ENCODE assay signal across 4 fruit fly cellular contexts in the genomic region with DNA sequence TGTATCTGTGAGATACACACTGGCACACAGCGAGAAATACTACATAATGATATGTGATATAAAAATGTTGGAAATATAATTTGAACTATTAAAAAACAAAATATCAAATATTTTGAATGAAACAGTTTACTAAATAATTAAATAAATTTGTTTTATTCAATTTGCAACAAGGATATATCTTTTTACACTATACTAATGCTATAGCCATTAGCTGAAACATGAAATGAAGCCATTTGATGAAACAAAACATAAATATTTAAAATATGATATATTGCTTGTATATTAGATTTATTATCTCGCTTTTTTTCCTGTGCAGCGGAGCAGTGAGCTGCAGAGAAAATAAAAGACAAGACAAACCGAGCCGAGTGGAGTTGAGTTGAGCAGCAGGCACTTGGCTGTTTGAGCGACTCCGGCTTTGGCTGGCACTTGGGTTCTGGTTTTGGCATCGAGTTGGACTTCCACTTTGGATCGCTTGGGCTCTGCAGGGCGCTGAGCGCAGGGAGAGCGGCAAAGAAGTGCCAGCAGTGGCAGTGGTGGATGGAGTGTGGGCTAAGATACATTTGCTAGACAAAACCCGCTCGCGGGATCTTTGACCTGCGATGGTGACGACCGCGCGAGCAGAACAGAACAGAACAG.
A peak's percentile ranks its signal among the peaks of the same experiment; 100 is the strongest.
TF ChIP-seq lines count a peak whose summit lies in the region.

No protein-coding gene starts in this region.

- no peak for TF ChIP-seq CTCF in whole organism, embryonic (GFP tag; optimal IDR thresholded peaks at IDR 0.05; lab: Kevin White, UChicago)

TF ChIP-seq in whole organism, embryonic, 481 proteins besides CTCF, POLR2A, EP300 and RAD21 (continues in another document):
- no peak for TF ChIP-seq CG16813 (GFP tag; IDR thresholded peaks at IDR 0.05; lab: Robert Waterston, UW; ENCODE audit: partially characterized antibody)
- no peak for TF ChIP-seq unc-4 (GFP tag; IDR thresholded peaks at IDR 0.05; lab: Robert Waterston, UW; ENCODE audit: partially characterized antibody)
- TF ChIP-seq caup (GFP tag; optimal IDR thresholded peaks at IDR 0.05; lab: Kevin White, UChicago; ENCODE audit: severe bottlenecking): peak; percentile 53
- TF ChIP-seq CG5953 (GFP tag; IDR thresholded peaks at IDR 0.05; lab: Robert Waterston, UW): no peak
- peak in 1 of 2 experiments; percentile 18 for TF ChIP-seq crp (GFP tag; optimal IDR thresholded peaks at IDR 0.05; lab: Kevin White, UChicago)
- no peak for TF ChIP-seq disco-r (GFP tag; optimal IDR thresholded peaks at IDR 0.05; lab: Kevin White, UChicago)
- no peak for TF ChIP-seq Bteb2 (GFP tag; optimal IDR thresholded peaks at IDR 0.05; lab: Kevin White, UChicago)
- TF ChIP-seq Meics (GFP tag; optimal IDR thresholded peaks at IDR 0.05; lab: Kevin White, UChicago): peak; percentile 82
- no peak for TF ChIP-seq sc (optimal IDR thresholded peaks at IDR 0.05; lab: Kevin White, UChicago)
- TF ChIP-seq sc (GFP tag; optimal IDR thresholded peaks at IDR 0.05; lab: Kevin White, UChicago): peak; percentile 48
- peak; percentile 77 for TF ChIP-seq nom (GFP tag; optimal IDR thresholded peaks at IDR 0.05; lab: Kevin White, UChicago)
- TF ChIP-seq Gsc (GFP tag; IDR thresholded peaks at IDR 0.05; lab: Robert Waterston, UW): no peak
- peak in 1 of 3 experiments; percentile 38 for TF ChIP-seq Stat92E (GFP tag; optimal IDR thresholded peaks at IDR 0.05; lab: Kevin White, UChicago)
- TF ChIP-seq CG10959 (GFP tag; IDR thresholded peaks at IDR 0.05; lab: Robert Waterston, UW): no peak
- TF ChIP-seq shn (GFP tag; optimal IDR thresholded peaks at IDR 0.05; lab: Kevin White, UChicago): no peak
- TF ChIP-seq BEAF-32 (GFP tag; optimal IDR thresholded peaks at IDR 0.05; lab: Kevin White, UChicago): no peak
- no peak for TF ChIP-seq stwl (tag; optimal IDR thresholded peaks at IDR 0.05; lab: Kevin White, UChicago)
- TF ChIP-seq toy (GFP tag; IDR thresholded peaks at IDR 0.05; lab: Robert Waterston, UW): no peak
- peak in 1 of 2 experiments; percentile 21 for TF ChIP-seq tll (GFP tag; optimal IDR thresholded peaks at IDR 0.05; lab: Kevin White, UChicago)
- TF ChIP-seq eve (GFP tag; optimal IDR thresholded peaks at IDR 0.05; lab: Kevin White, UChicago): no peak

TF ChIP-seq in whole organism, prepupa, 60 proteins besides CTCF, POLR2A, EP300 and RAD21 (continues in another document):
- TF ChIP-seq Sox102F (GFP tag; optimal IDR thresholded peaks at IDR 0.05; lab: Kevin White, UChicago) (peak; percentile 63), CG1621 (tag; optimal IDR thresholded peaks at IDR 0.05; lab: Kevin White, UChicago) (peak; percentile 45), CG7368 (GFP tag; optimal IDR thresholded peaks at IDR 0.05; lab: Kevin White, UChicago) (peak; percentile 78), CG9139 (GFP tag; optimal IDR thresholded peaks at IDR 0.05; lab: Kevin White, UChicago) (peak; percentile 74), CG6808 (GFP tag; optimal IDR thresholded peaks at IDR 0.05; lab: Kevin White, UChicago) (peak; percentile 91), CG6792 (GFP tag; optimal IDR thresholded peaks at IDR 0.05; lab: Kevin White, UChicago) (peak; percentile 80), acj6 (GFP tag; optimal IDR thresholded peaks at IDR 0.05; lab: Kevin White, UChicago) (peak; percentile 81), CG6854 (GFP tag; optimal IDR thresholded peaks at IDR 0.05; lab: Kevin White, UChicago) (peak; percentile 76), cyc (GFP tag; optimal IDR thresholded peaks at IDR 0.05; lab: Kevin White, UChicago) (peak; percentile 74), CG10669 (GFP tag; optimal IDR thresholded peaks at IDR 0.05; lab: Kevin White, UChicago) (peak; percentile 81), CG32006 (GFP tag; optimal IDR thresholded peaks at IDR 0.05; lab: Kevin White, UChicago) (peak; percentile 90), Hr38 (GFP tag; optimal IDR thresholded peaks at IDR 0.05; lab: Kevin White, UChicago) (no peak), Sox14 (GFP tag; optimal IDR thresholded peaks at IDR 0.05; lab: Kevin White, UChicago) (peak; percentile 33), net (GFP tag; optimal IDR thresholded peaks at IDR 0.05; lab: Kevin White, UChicago) (peak; percentile 88), CG6276 (GFP tag; optimal IDR thresholded peaks at IDR 0.05; lab: Kevin White, UChicago) (peak; percentile 92), CG3919 (GFP tag; optimal IDR thresholded peaks at IDR 0.05; lab: Kevin White, UChicago) (peak; percentile 86), ss (GFP tag; optimal IDR thresholded peaks at IDR 0.05; lab: Kevin White, UChicago) (peak; percentile 84 to 86), vri (GFP tag; optimal IDR thresholded peaks at IDR 0.05; lab: Kevin White, UChicago) (peak; percentile 42), fd85E (GFP tag; optimal IDR thresholded peaks at IDR 0.05; lab: Kevin White, UChicago) (peak; percentile 27), Sox15 (GFP tag; optimal IDR thresholded peaks at IDR 0.05; lab: Kevin White, UChicago) (peak; percentile 39), CG3032 (tag; optimal IDR thresholded peaks at IDR 0.05; lab: Kevin White, UChicago) (peak; percentile 96), svp (GFP tag; lab: Kevin White, UChicago) (peak; percentile 87)

TF ChIP-seq in whole organism, pupa, 21 proteins besides CTCF, POLR2A, EP300 and RAD21:
- peak; percentile 95 for TF ChIP-seq CG17806 (tag; optimal IDR thresholded peaks at IDR 0.05; lab: Kevin White, UChicago)
- TF ChIP-seq fd96Ca (GFP tag; IDR thresholded peaks at IDR 0.05; lab: Robert Waterston, UW): 0 out of 3 replicates have a peak, but pooled peaks have one; percentile 12
- peak; percentile 51 for TF ChIP-seq CG13204 (GFP tag; optimal IDR thresholded peaks at IDR 0.05; lab: Kevin White, UChicago)
- peak; percentile 79 for TF ChIP-seq EcR (GFP tag; optimal IDR thresholded peaks at IDR 0.05; lab: Kevin White, UChicago)
- peak; percentile 95 for TF ChIP-seq CG9948 (tag; optimal IDR thresholded peaks at IDR 0.05; lab: Kevin White, UChicago)
- TF ChIP-seq rn (GFP tag; IDR thresholded peaks at IDR 0.05; lab: Robert Waterston, UW): peak; percentile 64; the same call in 1 of the 2 replicates
- peak; percentile 56 for TF ChIP-seq CG12605 (GFP tag; IDR thresholded peaks at IDR 0.05; lab: Robert Waterston, UW)
- TF ChIP-seq CG8301 (tag; optimal IDR thresholded peaks at IDR 0.05; lab: Kevin White, UChicago): peak; percentile 94
- peak; percentile 74 for TF ChIP-seq gl (tag; optimal IDR thresholded peaks at IDR 0.05; lab: Kevin White, UChicago)
- TF ChIP-seq CG4496 (GFP tag; IDR thresholded peaks at IDR 0.05; lab: Robert Waterston, UW): peak; percentile 79
- peak; percentile 23; the same call in 1 of the 2 replicates for TF ChIP-seq CG10348 (GFP tag; IDR thresholded peaks at IDR 0.05; lab: Robert Waterston, UW)
- peak; percentile 98 for TF ChIP-seq D1 (tag; optimal IDR thresholded peaks at IDR 0.05; lab: Kevin White, UChicago)
- peak; percentile 96 for TF ChIP-seq CG14655 (GFP tag; optimal IDR thresholded peaks at IDR 0.05; lab: Kevin White, UChicago)
- TF ChIP-seq CG34367 (tag; optimal IDR thresholded peaks at IDR 0.05; lab: Kevin White, UChicago): peak; percentile 83
- TF ChIP-seq CG15710 (tag; optimal IDR thresholded peaks at IDR 0.05; lab: Kevin White, UChicago): peak; percentile 91
- peak; percentile 88 for TF ChIP-seq CG32121 (GFP tag; IDR thresholded peaks at IDR 0.05; lab: Robert Waterston, UW)
- TF ChIP-seq Ets98B (GFP tag; IDR thresholded peaks at IDR 0.05; lab: Robert Waterston, UW): peak; percentile 61
- TF ChIP-seq Pif1B (GFP tag; optimal IDR thresholded peaks at IDR 0.05; lab: Kevin White, UChicago): peak; percentile 76
- TF ChIP-seq Snoo (tag; optimal IDR thresholded peaks at IDR 0.05; lab: Kevin White, UChicago): peak; percentile 82
- TF ChIP-seq Pif1A (GFP tag; optimal IDR thresholded peaks at IDR 0.05; lab: Kevin White, UChicago): peak; percentile 70
- TF ChIP-seq CG8159 (tag; optimal IDR thresholded peaks at IDR 0.05; lab: Kevin White, UChicago): peak; percentile 96

TF ChIP-seq in whole organism, wandering third instar larva, 38 proteins besides CTCF, POLR2A, EP300 and RAD21 (continues in another document):
- TF ChIP-seq lola (GFP tag; optimal IDR thresholded peaks at IDR 0.05; lab: Kevin White, UChicago) (no peak), Rel (GFP tag; optimal IDR thresholded peaks at IDR 0.05; lab: Kevin White, UChicago) (peak; percentile 48), Rel (tag; optimal IDR thresholded peaks at IDR 0.05; lab: Kevin White, UChicago) (peak; percentile 39), brk (GFP tag; optimal IDR thresholded peaks at IDR 0.05; lab: Kevin White, UChicago) (no peak), sage (GFP tag; optimal IDR thresholded peaks at IDR 0.05; lab: Kevin White, UChicago) (peak; percentile 2), Hnf4 (GFP tag; optimal IDR thresholded peaks at IDR 0.05; lab: Kevin White, UChicago) (no peak), HLH106 (tag; optimal IDR thresholded peaks at IDR 0.05; lab: Kevin White, UChicago) (peak; percentile 91), Dfd (GFP tag; optimal IDR thresholded peaks at IDR 0.05; lab: Kevin White, UChicago) (no peak), ey (GFP tag; optimal IDR thresholded peaks at IDR 0.05; lab: Kevin White, UChicago) (peak; percentile 35), Hr78 (GFP tag; optimal IDR thresholded peaks at IDR 0.05; lab: Kevin White, UChicago) (no peak), jim (GFP tag; optimal IDR thresholded peaks at IDR 0.05; lab: Kevin White, UChicago) (no peak), Hr83 (GFP tag; optimal IDR thresholded peaks at IDR 0.05; lab: Kevin White, UChicago; ENCODE audit: poor library complexity, severe bottlenecking) (no peak), Vsx2 (GFP tag; optimal IDR thresholded peaks at IDR 0.05; lab: Kevin White, UChicago; ENCODE audit: partially characterized antibody) (peak; percentile 0), OdsH (GFP tag; optimal IDR thresholded peaks at IDR 0.05; lab: Kevin White, UChicago) (peak; percentile 89), br (GFP tag; optimal IDR thresholded peaks at IDR 0.05; lab: Kevin White, UChicago) (peak; percentile 11), CG32264 (GFP tag; optimal IDR thresholded peaks at IDR 0.05; lab: Kevin White, UChicago) (no peak), CrebA (GFP tag; optimal IDR thresholded peaks at IDR 0.05; lab: Kevin White, UChicago; ENCODE audit: borderline replicate concordance) (peak; percentile 9), Mio (GFP tag; optimal IDR thresholded peaks at IDR 0.05; lab: Kevin White, UChicago) (no peak), fru (GFP tag; optimal IDR thresholded peaks at IDR 0.05; lab: Kevin White, UChicago) (peak; percentile 82), usp (GFP tag; optimal IDR thresholded peaks at IDR 0.05; lab: Kevin White, UChicago) (no peak), dsf (GFP tag; optimal IDR thresholded peaks at IDR 0.05; lab: Kevin White, UChicago; ENCODE audit: borderline replicate concordance) (peak; percentile 16), rgr (GFP tag; optimal IDR thresholded peaks at IDR 0.05; lab: Kevin White, UChicago) (peak; percentile 77), foxo (GFP tag; optimal IDR thresholded peaks at IDR 0.05; lab: Kevin White, UChicago) (peak in 1 of 2 experiments; percentile 88), dmrt93B (GFP tag; optimal IDR thresholded peaks at IDR 0.05; lab: Kevin White, UChicago) (peak; percentile 66), Sp1 (GFP tag; optimal IDR thresholded peaks at IDR 0.05; lab: Kevin White, UChicago) (peak; percentile 94), Myc (optimal IDR thresholded peaks at IDR 0.05; lab: Kevin White, UChicago) (no peak)

Comparison
In these comparisons a context has a peak if more than half of its experiments do, and no peak if none do; other contexts are left out.
1. Of the 7 proteins assayed by ChIP-seq in both whole organism, embryonic and whole organism, prepupa: peak only in whole organism, embryonic: none; only in whole organism, prepupa: CG16779, Gug, Hr39 and Lpt; in both: Blimp-1, CG6854 and Sox102F; in neither: 0.